Worm (Caenorhabditis elegans) whole organism, young adult: ENCODE measurements around the gene Y57G11C.14.

Experiments
- B0035.1 ChIP-seq: sonication (generic microtip); optimal IDR thresholded peaks from 2 replicates; lab custom pipeline; 2016; ENCODE audit warnings: missing genetic modification characterization, mild to moderate bottlenecking, missing compliant biosample characterization, missing genotype, missing genetic modification reagents
- C06A6.2 ChIP-seq: fragments of 200-800 bp; sonication (Bioruptor generic); conservative IDR thresholded peaks from 2 replicates; pipeline ENCODE4 v1.3.6; 2022; ENCODE audit warnings: missing genetic modification characterization, missing compliant biosample characterization
- F55B11.4 ChIP-seq: sonication (generic microtip); optimal IDR thresholded peaks from 2 replicates; lab custom pipeline; 2016; ENCODE audit warnings: missing compliant biosample characterization, missing genetic modification characterization, borderline replicate concordance; ENCODE audit not compliant: insufficient read depth
- F57C9.4 ChIP-seq: sonication (generic microtip); optimal IDR thresholded peaks from 2 replicates; lab custom pipeline; 2017; ENCODE audit warnings: mild to moderate bottlenecking, missing genetic modification characterization, missing compliant biosample characterization
- K11D2.4 ChIP-seq: fragments of 200-800 bp; sonication (Bioruptor generic); IDR thresholded peaks from 2 replicates; pipeline ENCODE4 v1.3.6; 2022; ENCODE audit warnings: missing genetic modification reagents, missing genetic modification characterization, missing compliant biosample characterization
- Y56A3A.18 ChIP-seq: fragments of 200-800 bp; sonication (Bioruptor generic); IDR thresholded peaks from 2 replicates; pipeline ENCODE4 v1.3.6; 2022; ENCODE audit warnings: missing genetic modification reagents, missing genetic modification characterization, missing compliant biosample characterization
- atf-7 ChIP-seq: sonication (generic microtip); optimal IDR thresholded peaks from 2 replicates; lab custom pipeline; 2017; ENCODE audit warnings: mild to moderate bottlenecking, missing genetic modification characterization, missing compliant biosample characterization
- ets-4 ChIP-seq: fragments of 200-800 bp; sonication (Bioruptor generic); optimal IDR thresholded peaks from 2 replicates; lab custom pipeline; 2018; ENCODE audit warnings: mild to moderate bottlenecking, missing genetic modification characterization, missing compliant biosample characterization
- fkh-3 ChIP-seq: sonication (generic microtip); optimal IDR thresholded peaks from 2 replicates; lab custom pipeline; 2016; ENCODE audit warnings: mild to moderate bottlenecking, missing genetic modification characterization, missing compliant biosample characterization
- lin-40 ChIP-seq: sonication (generic microtip); optimal IDR thresholded peaks from 2 replicates; lab custom pipeline; 2016; ENCODE audit warnings: missing genetic modification characterization, mild to moderate bottlenecking, missing compliant biosample characterization, missing genotype, missing genetic modification reagents
- mes-4 ChIP-seq: sonication (generic microtip); optimal IDR thresholded peaks from 2 replicates; lab custom pipeline; 2016; ENCODE audit warnings: missing genotype, missing genetic modification characterization, missing compliant biosample characterization
- nfya-1 ChIP-seq: sonication (generic microtip); optimal IDR thresholded peaks from 2 replicates; lab custom pipeline; 2017; ENCODE audit warnings: antibody characterized with exemption, missing compliant biosample characterization, missing genetic modification characterization, borderline replicate concordance; ENCODE audit not compliant: insufficient read depth
- ztf-3 ChIP-seq: fragments of 200-800 bp; sonication (Bioruptor generic); optimal IDR thresholded peaks from 2 replicates; lab custom pipeline; 2018; ENCODE audit warnings: mild to moderate bottlenecking, missing genetic modification characterization, missing compliant biosample characterization

DNA sequence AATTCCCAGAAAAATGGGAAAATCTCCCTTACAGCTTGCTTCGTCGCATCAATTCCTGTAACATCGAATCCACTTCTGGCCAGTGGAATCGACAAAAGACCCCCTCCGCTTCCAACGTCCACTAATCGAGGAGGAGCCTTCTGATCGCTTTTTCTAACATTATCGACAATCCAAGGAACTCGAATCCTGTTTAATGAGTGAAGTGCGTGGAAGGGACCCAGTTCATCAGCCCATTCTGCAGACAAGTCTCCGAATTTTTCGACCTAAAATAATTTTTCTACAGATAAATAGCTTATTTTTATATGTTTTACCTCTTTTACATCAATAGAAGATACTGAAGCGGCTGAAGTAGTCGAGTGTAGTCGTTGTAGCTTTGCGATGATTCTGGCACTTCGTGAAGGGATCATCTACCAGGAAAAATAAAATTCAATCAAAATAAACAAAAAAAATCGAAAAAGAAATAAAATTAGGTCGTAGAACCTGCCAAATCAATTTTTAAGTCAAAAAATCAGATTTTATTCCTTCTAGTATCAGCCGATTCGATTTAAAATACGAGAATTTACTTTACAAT is 3.1 kb upstream of the Y57G11C.14 start, which contains the start of gene coq-3:
- TF ChIP-seq F55B11.4, result no peak
- TF ChIP-seq ets-4 (GFP tag; lab: Kevin White, UChicago), result no peak
- no peak for TF ChIP-seq B0035.1 (tag; lab: Kevin White, UChicago)
- no peak for TF ChIP-seq nfya-1 (tag; lab: Kevin White, UChicago)
- TF ChIP-seq K11D2.4 (GFP tag; lab: Robert Waterston, UW), result no peak
- no peak for TF ChIP-seq atf-7 (tag; lab: Kevin White, UChicago)
- no peak for TF ChIP-seq fkh-3
- TF ChIP-seq F57C9.4 (tag; lab: Kevin White, UChicago), result no peak
- TF ChIP-seq mes-4 (tag; lab: Kevin White, UChicago), result no peak
- no peak for TF ChIP-seq C06A6.2 (GFP tag; lab: Robert Waterston, UW)
- TF ChIP-seq Y56A3A.18, result no peak
- TF ChIP-seq lin-40 (tag; lab: Kevin White, UChicago), result no peak
- TF ChIP-seq ztf-3, result no peak
